Worm (Caenorhabditis elegans): ENCODE results near the gene Y55H10A.2.
A peak's percentile ranks its signal among the peaks of the same experiment; 100 is the strongest.

The Y55H10A.2 gene

DNA sequence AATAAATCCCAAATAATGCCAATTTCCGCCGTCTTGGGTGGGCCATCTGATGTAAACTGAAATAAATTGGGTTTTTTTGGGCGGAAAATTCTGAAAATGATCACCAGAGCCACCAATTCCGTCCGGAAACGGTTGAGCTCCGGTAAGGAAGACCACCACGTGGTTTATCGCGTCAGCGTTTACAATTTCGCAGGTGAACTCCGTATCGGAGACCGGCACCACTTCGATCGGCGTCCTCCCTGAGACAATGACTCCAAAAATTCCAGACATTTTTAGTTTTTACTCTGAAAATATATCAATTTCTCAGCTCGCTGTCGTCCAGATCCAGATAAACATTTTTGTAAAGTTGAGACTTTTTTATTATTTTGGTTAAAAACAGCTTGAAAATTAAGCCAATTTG is 26.7 kb upstream of the Y55H10A.2 start, which contains the start of gene F42A6.6 (continued):
- TF ChIP-seq nhr-11 (tag; optimal IDR thresholded peaks at IDR 0.05): no peak
- peak in 1 of 2 experiments; percentile 13 for TF ChIP-seq lsy-2 (tag; optimal IDR thresholded peaks at IDR 0.05)
- no peak for TF ChIP-seq ets-5 (GFP tag; IDR thresholded peaks at IDR 0.05)
- TF ChIP-seq ceh-63 (GFP tag; optimal IDR thresholded peaks at IDR 0.05): no peak
- no peak for TF ChIP-seq nhr-90 (tag; optimal IDR thresholded peaks at IDR 0.05; ENCODE audit: poor library complexity)
- TF ChIP-seq swsn-7 (tag; optimal IDR thresholded peaks at IDR 0.05): peak; percentile 6
- TF ChIP-seq aha-1 (tag; optimal IDR thresholded peaks at IDR 0.05): no peak
- TF ChIP-seq sox-4 (tag; optimal IDR thresholded peaks at IDR 0.05): no peak
- no peak for TF ChIP-seq pag-3 (tag; optimal IDR thresholded peaks at IDR 0.05; ENCODE audit: borderline replicate concordance, insufficient read depth)
- peak; percentile 6 for TF ChIP-seq elt-2 (tag; optimal IDR thresholded peaks at IDR 0.05)
- no peak for TF ChIP-seq nhr-12 (tag; optimal IDR thresholded peaks at IDR 0.05)
- no peak for TF ChIP-seq nhr-77 (tag; optimal IDR thresholded peaks at IDR 0.05)
- no peak for TF ChIP-seq alr-1 (tag; optimal IDR thresholded peaks at IDR 0.05; ENCODE audit: borderline replicate concordance)
- no peak for TF ChIP-seq snpc-4 (tag; optimal IDR thresholded peaks at IDR 0.05)
- 0 out of 2 replicates have a peak, but pooled peaks have one; percentile 13 for TF ChIP-seq nhr-19 (GFP tag; conservative IDR thresholded peaks at IDR 0.05)
- TF ChIP-seq hlh-17 (GFP tag; optimal IDR thresholded peaks at IDR 0.05; ENCODE audit: borderline replicate concordance): no peak
- TF ChIP-seq nhr-71 (tag; optimal IDR thresholded peaks at IDR 0.05): peak; percentile 40
- no peak for TF ChIP-seq mep-1 (tag; optimal IDR thresholded peaks at IDR 0.05)
- no peak for TF ChIP-seq ceh-88 (GFP tag; IDR thresholded peaks at IDR 0.05)
- no peak for TF ChIP-seq egl-13 (tag; optimal IDR thresholded peaks at IDR 0.05)
- TF ChIP-seq jun-1 (tag; optimal IDR thresholded peaks at IDR 0.05): no peak
- TF ChIP-seq zag-1 (tag; optimal IDR thresholded peaks at IDR 0.05): no peak
- TF ChIP-seq lin-13 (GFP tag; optimal IDR thresholded peaks at IDR 0.05): no peak
- no peak for TF ChIP-seq lin-14 (GFP tag; optimal IDR thresholded peaks at IDR 0.05)
- no peak for TF ChIP-seq Y116A8C.19 (tag; optimal IDR thresholded peaks at IDR 0.05; ENCODE audit: borderline replicate concordance)
- no peak for TF ChIP-seq ztf-11 (tag; optimal IDR thresholded peaks at IDR 0.05)
- no peak for TF ChIP-seq nhr-20 (tag; optimal IDR thresholded peaks at IDR 0.05)
- peak; percentile 8 for TF ChIP-seq ztf-4 (tag; optimal IDR thresholded peaks at IDR 0.05)
- TF ChIP-seq vab-15 (tag; optimal IDR thresholded peaks at IDR 0.05): no peak
- no peak for TF ChIP-seq zip-4 (GFP tag; optimal IDR thresholded peaks at IDR 0.05)
- TF ChIP-seq F16B12.6 (tag; optimal IDR thresholded peaks at IDR 0.05): no peak
- no peak for TF ChIP-seq sup-37 (GFP tag; optimal IDR thresholded peaks at IDR 0.05)
- TF ChIP-seq sptf-1 (tag; optimal IDR thresholded peaks at IDR 0.05): no peak
- TF ChIP-seq blmp-1 (tag; optimal IDR thresholded peaks at IDR 0.05): no peak
- no peak for TF ChIP-seq dsc-1 (tag; optimal IDR thresholded peaks at IDR 0.05)
- no peak for TF ChIP-seq hpl-2 (GFP tag; optimal IDR thresholded peaks at IDR 0.05)
- peak; percentile 47 for TF ChIP-seq aly-2 (tag; optimal IDR thresholded peaks at IDR 0.05)
- no peak for TF ChIP-seq irx-1 (tag; optimal IDR thresholded peaks at IDR 0.05)
- TF ChIP-seq ceh-82 (tag; optimal IDR thresholded peaks at IDR 0.05): no peak
- no peak for TF ChIP-seq nhr-84 (tag; optimal IDR thresholded peaks at IDR 0.05)
- TF ChIP-seq mab-9 (GFP tag; IDR thresholded peaks at IDR 0.05): no peak
- no peak for TF ChIP-seq mdl-1 (tag; optimal IDR thresholded peaks at IDR 0.05)
- TF ChIP-seq pqm-1 (tag; optimal IDR thresholded peaks at IDR 0.05): no peak
- no peak for TF ChIP-seq C04F5.9 (tag; optimal IDR thresholded peaks at IDR 0.05)
- no peak for TF ChIP-seq fos-1 (tag; optimal IDR thresholded peaks at IDR 0.05)
- no peak for TF ChIP-seq C34B4.2 (tag; optimal IDR thresholded peaks at IDR 0.05)
- TF ChIP-seq ces-1 (GFP tag; optimal IDR thresholded peaks at IDR 0.05): no peak
- no peak for TF ChIP-seq grh-1 (GFP tag; IDR thresholded peaks at IDR 0.05)
- TF ChIP-seq hlh-4 (tag; optimal IDR thresholded peaks at IDR 0.05): no peak
- no peak for TF ChIP-seq xbp-1 (tag; optimal IDR thresholded peaks at IDR 0.05)
- TF ChIP-seq elt-3 (tag; optimal IDR thresholded peaks at IDR 0.05): no peak

Data from whole organism, L1 larva.